Worm (Caenorhabditis elegans) whole organism, L3 larva: ENCODE data around the gene tbx-33.

Source experiments
- R02D3.7 ChIP-seq: fragments of 150-350 bp; optimal IDR thresholded peaks from 2 replicates; lab custom pipeline; 2014; ENCODE audit warnings: missing biosample characterization, missing genetic modification characterization
- aly-2 ChIP-seq: fragments of 150-350 bp; optimal IDR thresholded peaks from 2 replicates; lab custom pipeline; 2014; ENCODE audit warnings: missing biosample characterization, missing genetic modification characterization
- ama-1 ChIP-seq: fragments of 150-350 bp; optimal IDR thresholded peaks from 2 replicates; lab custom pipeline; 2018
- ceh-16 ChIP-seq: sonication (generic microtip); optimal IDR thresholded peaks from 2 replicates; lab custom pipeline; 2017; ENCODE audit warnings: missing biosample characterization, missing genetic modification characterization
- ceh-28 ChIP-seq: fragments of 150-350 bp; optimal IDR thresholded peaks from 2 replicates; lab custom pipeline; 2014; ENCODE audit warnings: missing biosample characterization, missing genetic modification reagents, missing genetic modification characterization
- ceh-82 ChIP-seq: fragments of 150-350 bp; optimal IDR thresholded peaks from 2 replicates; lab custom pipeline; 2014; ENCODE audit warnings: missing biosample characterization, missing genetic modification characterization
- ceh-9 ChIP-seq: sonication (generic microtip); optimal IDR thresholded peaks from 2 replicates; lab custom pipeline; 2018; ENCODE audit warnings: missing biosample characterization, missing genetic modification characterization
- egl-27 ChIP-seq: sonication (generic microtip); optimal IDR thresholded peaks from 4 replicates; lab custom pipeline; 2017; ENCODE audit warnings: missing biosample characterization, missing genetic modification reagents, missing genetic modification characterization
- egl-5 ChIP-seq: fragments of 150-350 bp; optimal IDR thresholded peaks from 2 replicates; lab custom pipeline; 2017; ENCODE audit warnings: missing biosample characterization, missing genetic modification reagents, missing genetic modification characterization, inconsistent platforms
- elt-1 ChIP-seq: fragments of 150-350 bp; optimal IDR thresholded peaks from 2 replicates; lab custom pipeline; 2014; ENCODE audit warnings: missing biosample characterization, missing genetic modification characterization
- elt-2 ChIP-seq: sonication (generic microtip); optimal IDR thresholded peaks from 2 replicates; lab custom pipeline; 2016; ENCODE audit warnings: missing genetic modification reagents, mild to moderate bottlenecking, missing genetic modification characterization, missing compliant biosample characterization
- elt-3 ChIP-seq, 3 experiments: fragments of 150-350 bp in 1 of 3; sonication (generic microtip) in 2 of 3; optimal IDR thresholded peaks; 2 replicates in 2 of 3; 4 replicates in 1 of 3; lab custom pipeline; 2014 to 2017; ENCODE audit warnings: missing biosample characterization in 3 of 3, missing genetic modification characterization in 3 of 3
- fos-1 ChIP-seq: fragments of 150-350 bp; optimal IDR thresholded peaks from 2 replicates; lab custom pipeline; 2014; ENCODE audit warnings: missing biosample characterization, missing genetic modification characterization
- jun-1 ChIP-seq: fragments of 150-350 bp; optimal IDR thresholded peaks from 2 replicates; lab custom pipeline; 2014; ENCODE audit warnings: missing biosample characterization, missing genetic modification reagents, missing genetic modification characterization
- lin-15B ChIP-seq: fragments of 150-350 bp; optimal IDR thresholded peaks from 2 replicates; lab custom pipeline; 2014; ENCODE audit warnings: missing biosample characterization, missing genetic modification characterization
- lin-39 ChIP-seq: fragments of 150-350 bp; optimal IDR thresholded peaks from 2 replicates; lab custom pipeline; 2018; ENCODE audit warnings: missing biosample characterization, missing genetic modification reagents, missing genetic modification characterization
- lsy-12 ChIP-seq: sonication (generic microtip); optimal IDR thresholded peaks from 2 replicates; lab custom pipeline; 2016; ENCODE audit warnings: mild to moderate bottlenecking, missing genetic modification characterization, missing compliant biosample characterization
- mml-1 ChIP-seq: fragments of 150-350 bp; sonication (generic microtip); optimal IDR thresholded peaks from 3 replicates; lab custom pipeline; 2014; ENCODE audit warnings: missing biosample characterization, missing genetic modification characterization
- nfya-1 ChIP-seq: sonication (generic microtip); optimal IDR thresholded peaks from 2 replicates; lab custom pipeline; 2017; ENCODE audit warnings: missing genetic modification characterization, mild to moderate bottlenecking, missing compliant biosample characterization, antibody characterized with exemption, moderate library complexity; ENCODE audit not compliant: insufficient read depth
- nhr-11 ChIP-seq: fragments of 150-350 bp; optimal IDR thresholded peaks from 2 replicates; lab custom pipeline; 2014; ENCODE audit warnings: missing biosample characterization, missing genetic modification characterization
- nhr-12 ChIP-seq: fragments of 150-350 bp; optimal IDR thresholded peaks from 2 replicates; lab custom pipeline; 2014; ENCODE audit warnings: missing biosample characterization, missing genetic modification characterization
- nhr-237 ChIP-seq: fragments of 150-350 bp; optimal IDR thresholded peaks from 2 replicates; lab custom pipeline; 2014; ENCODE audit warnings: missing biosample characterization, missing genetic modification characterization
- nhr-25 ChIP-seq: sonication (generic microtip); optimal IDR thresholded peaks from 2 replicates; lab custom pipeline; 2017; ENCODE audit warnings: missing biosample characterization, missing genetic modification characterization
- nhr-28 ChIP-seq: fragments of 150-350 bp; optimal IDR thresholded peaks from 2 replicates; lab custom pipeline; 2014; ENCODE audit warnings: missing biosample characterization, missing genetic modification characterization
- nhr-43 ChIP-seq: sonication (generic microtip); optimal IDR thresholded peaks from 2 replicates; lab custom pipeline; 2016; ENCODE audit warnings: mild to moderate bottlenecking, missing genetic modification characterization, missing compliant biosample characterization; ENCODE audit not compliant: poor library complexity, severe bottlenecking
- nhr-67 ChIP-seq: fragments of 150-350 bp; optimal IDR thresholded peaks from 2 replicates; lab custom pipeline; 2014; ENCODE audit warnings: missing biosample characterization, missing genetic modification characterization
- nhr-76 ChIP-seq: fragments of 150-350 bp; sonication (generic microtip); optimal IDR thresholded peaks from 5 replicates; lab custom pipeline; 2014; ENCODE audit warnings: missing biosample characterization, missing genetic modification characterization
- nhr-77 ChIP-seq: fragments of 150-350 bp; optimal IDR thresholded peaks from 2 replicates; lab custom pipeline; 2014; ENCODE audit warnings: missing biosample characterization, missing genetic modification characterization
- sea-2 ChIP-seq: fragments of 150-350 bp; sonication (generic microtip); optimal IDR thresholded peaks from 4 replicates; lab custom pipeline; 2014; ENCODE audit warnings: missing biosample characterization, missing genetic modification reagents, missing genetic modification characterization
- skn-1 ChIP-seq: fragments of 150-350 bp; optimal IDR thresholded peaks from 2 replicates; lab custom pipeline; 2014; ENCODE audit warnings: missing biosample characterization, missing genetic modification characterization
- snpc-4 ChIP-seq: fragments of 150-350 bp; optimal IDR thresholded peaks from 2 replicates; lab custom pipeline; 2014; ENCODE audit warnings: missing biosample characterization, missing genetic modification characterization
- tbx-2 ChIP-seq: sonication (generic microtip); optimal IDR thresholded peaks from 2 replicates; lab custom pipeline; 2016; ENCODE audit warnings: mild to moderate bottlenecking, missing genetic modification characterization, missing compliant biosample characterization
- unc-39 ChIP-seq: sonication (generic microtip); optimal IDR thresholded peaks from 4 replicates; lab custom pipeline; 2017; ENCODE audit warnings: missing biosample characterization, missing genetic modification characterization
- unc-62 ChIP-seq: fragments of 150-350 bp; sonication (generic microtip); optimal IDR thresholded peaks from 4 replicates; lab custom pipeline; 2014; ENCODE audit warnings: missing biosample characterization, missing genetic modification reagents, missing genetic modification characterization
- zag-1 ChIP-seq: fragments of 150-350 bp; optimal IDR thresholded peaks from 2 replicates; lab custom pipeline; 2014; ENCODE audit warnings: missing biosample characterization, missing genetic modification characterization
- ztf-4 ChIP-seq: fragments of 150-350 bp; optimal IDR thresholded peaks from 2 replicates; lab custom pipeline; 2014; ENCODE audit warnings: missing biosample characterization, missing genetic modification characterization

Gene tbx-33

DNA sequence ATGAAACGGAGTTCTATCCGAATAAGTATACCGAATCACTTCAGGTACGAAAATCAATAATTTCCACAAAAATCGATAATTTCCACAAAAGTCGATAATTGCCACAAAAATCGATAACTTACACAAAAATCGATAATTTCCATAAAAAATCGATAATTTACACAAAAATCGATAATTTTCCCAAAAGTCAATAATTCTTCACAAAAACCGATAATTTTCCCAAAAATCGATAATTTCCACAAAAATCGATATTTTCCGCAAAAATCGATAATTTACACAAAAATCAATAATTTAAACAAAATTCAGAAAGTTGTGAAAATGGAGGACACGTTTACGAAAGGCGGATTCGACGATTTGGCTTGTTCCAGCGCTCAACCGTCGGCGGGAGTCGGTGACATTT lies 21.8 kb downstream of the tbx-33 start:
- no peak for TF ChIP-seq nhr-76 (tag; lab: Kevin White, UChicago)
- TF ChIP-seq nhr-67 (tag; lab: Kevin White, UChicago) = no peak
- no peak for TF ChIP-seq snpc-4 (tag; lab: Kevin White, UChicago)
- TF ChIP-seq skn-1 (tag; lab: Kevin White, UChicago) = no peak
- TF ChIP-seq R02D3.7 = no peak
- TF ChIP-seq ceh-28 (tag; lab: Kevin White, UChicago) = peak; percentile 99

ce11 chrIII:11614325-11614724 lies 22.3 kb downstream of the tbx-33 start:
- peak; percentile 99 for TF ChIP-seq ceh-28 (tag; lab: Kevin White, UChicago)

DNA sequence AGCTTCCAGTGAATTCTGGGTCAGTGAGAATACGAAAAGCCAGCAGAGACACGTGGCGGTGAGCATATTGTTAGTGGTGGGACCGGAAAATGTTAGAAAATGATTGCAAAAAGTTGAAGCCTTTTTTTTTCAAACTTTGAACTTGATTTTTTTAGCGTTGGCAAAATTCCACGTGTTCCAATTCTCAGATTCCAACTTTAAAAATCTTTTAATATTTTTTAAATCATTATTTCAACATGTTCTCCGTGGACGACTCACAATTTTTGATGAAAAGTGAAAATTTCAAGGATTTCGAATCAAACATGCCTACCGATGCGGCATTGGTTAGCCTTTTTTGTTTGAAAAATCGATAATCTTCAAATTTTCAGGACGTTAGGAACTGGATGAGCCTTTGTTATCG lies 24.3 kb downstream of the tbx-33 start, which contains the start of the genes Y66A7A.9 and Y66A7A.4:
Gene Y66A7A.9, minus strand, starts transcription at position 101 of the 400 bp plus-strand sequence.
Gene Y66A7A.4, plus strand, starts transcription at position 237 of the 400 bp plus-strand sequence.
- TF ChIP-seq unc-39 (tag; lab: Kevin White, UChicago) = no peak
- TF ChIP-seq nhr-77 = no peak
- no peak for TF ChIP-seq zag-1 (tag; lab: Kevin White, UChicago)
- no peak for TF ChIP-seq tbx-2 (tag; lab: Kevin White, UChicago)
- no peak for TF ChIP-seq elt-3 (tag; optimal IDR thresholded peaks at IDR 0.05; lab: Kevin White, UChicago)
- TF ChIP-seq ama-1 (lab: Kevin White, UChicago) = no peak
- no peak for TF ChIP-seq nhr-11
- no peak for TF ChIP-seq ceh-82 (tag; lab: Kevin White, UChicago)
- TF ChIP-seq fos-1 (tag; lab: Kevin White, UChicago) = no peak
- TF ChIP-seq nhr-43 = no peak
- no peak for TF ChIP-seq ceh-28 (tag; lab: Kevin White, UChicago)
- no peak for TF ChIP-seq unc-62 (GFP tag; lab: Kevin White, UChicago)
- TF ChIP-seq nhr-67 (tag; lab: Kevin White, UChicago) = no peak

DNA sequence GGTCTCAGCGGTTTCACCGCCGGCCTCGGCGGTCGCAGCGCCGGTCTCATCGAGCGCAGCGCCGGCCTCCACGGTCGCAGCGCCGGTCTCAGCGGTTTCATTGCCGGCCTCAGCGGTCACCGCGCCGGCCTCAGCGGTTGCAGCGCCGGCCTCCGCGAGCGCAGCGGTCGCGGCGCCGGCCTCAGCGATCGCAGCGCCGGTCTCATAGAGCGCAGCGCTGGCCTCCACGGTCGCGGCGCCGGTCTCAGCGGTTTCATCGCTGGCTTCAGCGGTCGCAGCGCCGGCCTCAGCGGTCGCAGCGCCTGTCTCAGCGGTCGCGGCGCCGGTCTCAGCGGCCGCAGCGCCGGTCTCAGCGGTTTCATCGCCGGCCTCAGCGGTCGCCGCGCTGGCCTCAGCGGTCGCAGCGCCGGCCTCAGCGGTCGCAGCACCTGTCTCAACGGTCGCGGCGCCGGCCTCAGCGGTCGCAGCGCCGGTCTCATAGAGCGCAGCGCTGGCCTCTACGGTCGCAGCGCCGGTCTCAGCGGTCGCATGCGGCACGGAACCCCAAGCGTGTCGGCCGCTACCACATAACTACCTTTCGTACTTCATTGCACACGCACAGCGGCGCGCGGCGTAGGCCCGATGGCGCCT lies 24.9 kb downstream of the tbx-33 start:
- TF ChIP-seq nhr-67 (tag; lab: Kevin White, UChicago) = no peak
- TF ChIP-seq ceh-82 (tag; lab: Kevin White, UChicago) = no peak
- TF ChIP-seq snpc-4 (tag; lab: Kevin White, UChicago) = no peak
- TF ChIP-seq skn-1 (tag; lab: Kevin White, UChicago) = no peak
- TF ChIP-seq nhr-25 (tag; lab: Kevin White, UChicago) = no peak
- no peak for TF ChIP-seq ceh-9 (tag; lab: Kevin White, UChicago)
- no peak for TF ChIP-seq nhr-237 (tag; lab: Kevin White, UChicago)
- TF ChIP-seq nhr-11 = no peak
- no peak for TF ChIP-seq elt-1
- TF ChIP-seq lin-39 = no peak
- TF ChIP-seq lin-15B (tag; lab: Kevin White, UChicago) = no peak
- no peak for TF ChIP-seq egl-5 (tag; lab: Kevin White, UChicago)
- no peak for TF ChIP-seq egl-27 (tag; lab: Kevin White, UChicago)
- no peak for TF ChIP-seq unc-62 (GFP tag; lab: Kevin White, UChicago)
- TF ChIP-seq nhr-12 = no peak
- TF ChIP-seq mml-1 (tag; lab: Kevin White, UChicago) = no peak

- TF ChIP-seq aly-2 (no peak), egl-27 (tag; lab: Kevin White, UChicago) (no peak), unc-62 (GFP tag; lab: Kevin White, UChicago) (no peak), jun-1 (tag; lab: Kevin White, UChicago) (no peak), ztf-4 (tag; lab: Kevin White, UChicago) (no peak), elt-2 (no peak), fos-1 (tag; lab: Kevin White, UChicago) (no peak), nhr-12 (no peak), R02D3.7 (no peak), lin-39 (no peak)
Measured at ce11 chrIII:11609568-11609967, 27.1 kb downstream of the tbx-33 start, which contains the start of gene Y66D12A.30. TSS of gene Y66D12A.30 (plus strand) at chrIII:11609868.

DNA sequence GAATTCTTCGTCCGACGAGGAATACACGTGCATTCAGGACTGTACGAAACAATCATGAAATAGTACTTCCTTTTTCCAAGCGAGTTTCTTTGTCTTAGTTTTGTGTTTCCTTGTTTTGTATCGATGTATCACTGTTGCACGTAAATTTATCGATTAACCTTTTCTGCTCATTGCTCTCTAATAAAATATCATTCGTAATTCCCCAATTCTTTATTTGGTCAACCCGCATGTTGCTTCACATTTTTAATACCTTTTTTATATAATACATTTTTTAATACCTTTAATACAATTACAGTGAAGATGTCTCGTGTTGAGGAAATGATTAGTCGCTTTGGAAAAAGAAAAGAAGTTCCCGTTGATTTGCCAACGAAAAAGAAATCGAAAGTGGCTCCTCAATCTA lies 28.8 kb downstream of the tbx-33 start, which contains the start of gene Y66D12A.1:
Gene Y66D12A.1, plus strand, starts transcription at position 301 of the 400 bp plus-strand sequence.
- TF ChIP-seq nhr-28 (tag; lab: Kevin White, UChicago) (no peak), lin-39 (no peak), nhr-25 (tag; lab: Kevin White, UChicago) (no peak), mml-1 (tag; lab: Kevin White, UChicago) (no peak), snpc-4 (tag; lab: Kevin White, UChicago) (no peak), sea-2 (GFP tag; lab: Kevin White, UChicago) (no peak), nfya-1 (no peak), aly-2 (no peak), unc-39 (tag; lab: Kevin White, UChicago) (no peak), lsy-12 (tag; lab: Kevin White, UChicago) (no peak), ama-1 (lab: Kevin White, UChicago) (no peak), elt-2 (no peak), ceh-16 (tag; lab: Kevin White, UChicago) (no peak), egl-5 (tag; lab: Kevin White, UChicago) (no peak), elt-1 (no peak)
